Worm (Caenorhabditis elegans): Measurements from ENCODE around the gene taf-8.

Gene taf-8

DNA sequence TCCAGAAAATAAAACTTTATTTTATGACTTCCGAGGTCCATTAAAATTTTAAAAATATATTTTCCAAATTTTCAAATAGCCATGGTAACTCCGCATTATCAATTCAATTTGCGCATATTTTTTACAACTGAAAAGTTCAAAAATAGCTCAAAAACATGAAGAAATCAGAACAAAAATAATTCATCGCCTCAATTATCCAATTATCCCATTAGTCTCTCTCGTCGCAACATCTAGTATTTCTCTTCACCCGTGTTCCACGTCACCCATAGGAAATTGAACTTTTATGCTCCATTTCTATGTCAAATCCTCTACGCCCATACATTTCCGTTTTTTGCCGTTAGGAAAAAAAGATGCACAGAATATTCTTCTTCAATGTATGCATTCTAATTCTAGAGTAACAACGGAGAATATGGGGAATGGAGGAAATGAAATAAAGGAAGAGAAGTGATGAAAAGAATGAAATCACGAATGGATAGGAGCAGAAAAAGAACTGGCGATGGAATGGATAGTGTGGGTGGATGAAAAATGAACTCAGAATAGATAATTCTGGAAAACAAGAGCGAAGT lies 21.0 kb downstream of the taf-8 start:
- TF ChIP-seq pqm-1 (tag; optimal IDR thresholded peaks at IDR 0.05) (no peak), fkh-10 (GFP tag; optimal IDR thresholded peaks at IDR 0.05) (peak; percentile 96), egl-5 (tag; optimal IDR thresholded peaks at IDR 0.05) (no peak)

DNA sequence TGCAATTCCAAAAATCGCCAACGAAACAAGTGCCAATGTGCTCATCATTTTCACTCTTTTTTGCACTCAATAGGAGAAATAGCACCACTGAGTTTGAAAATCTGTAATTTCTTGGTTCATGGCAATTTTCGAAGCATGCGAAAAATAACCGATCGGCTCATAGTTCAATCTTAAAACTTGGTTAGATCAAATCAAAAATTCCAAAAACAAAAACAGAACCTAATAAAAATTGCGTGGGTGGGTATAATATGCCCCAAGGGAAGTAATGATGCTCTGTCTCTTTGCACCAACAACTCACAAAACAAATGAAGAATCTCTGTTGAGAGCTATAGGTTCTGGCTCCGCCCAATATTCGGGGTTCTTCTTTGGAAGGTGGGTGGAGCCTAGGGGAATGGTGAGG lies 22.7 kb downstream of the taf-8 start, which contains the start of gene nlp-11:
Gene nlp-11, minus strand, starts transcription at position 101 of the 400 bp plus-strand sequence.
- TF ChIP-seq ceh-82 (tag; optimal IDR thresholded peaks at IDR 0.05) = no peak
- TF ChIP-seq tbx-2 (tag; optimal IDR thresholded peaks at IDR 0.05) = no peak
- TF ChIP-seq egl-5 (tag; optimal IDR thresholded peaks at IDR 0.05) = no peak
- TF ChIP-seq nhr-25 (tag; optimal IDR thresholded peaks at IDR 0.05) = no peak
- TF ChIP-seq nhr-12 (tag; optimal IDR thresholded peaks at IDR 0.05) = no peak
- no peak for TF ChIP-seq R02D3.7 (tag; optimal IDR thresholded peaks at IDR 0.05)
- no peak for TF ChIP-seq fkh-2 (tag; optimal IDR thresholded peaks at IDR 0.05)
- no peak for TF ChIP-seq egl-27 (tag; optimal IDR thresholded peaks at IDR 0.05)
- no peak for TF ChIP-seq ceh-28 (tag; optimal IDR thresholded peaks at IDR 0.05)
- TF ChIP-seq daf-12 (tag; optimal IDR thresholded peaks at IDR 0.05) = no peak
- no peak for TF ChIP-seq elt-3 (tag; optimal IDR thresholded peaks at IDR 0.05)
- TF ChIP-seq skn-1 (tag; optimal IDR thresholded peaks at IDR 0.05) = no peak
- TF ChIP-seq nhr-67 (tag; optimal IDR thresholded peaks at IDR 0.05) = no peak
- no peak for TF ChIP-seq pqm-1 (tag; optimal IDR thresholded peaks at IDR 0.05)
- TF ChIP-seq eor-1 (tag; optimal IDR thresholded peaks at IDR 0.05) = no peak
- TF ChIP-seq nhr-11 (tag; optimal IDR thresholded peaks at IDR 0.05) = no peak
- no peak for TF ChIP-seq ztf-11 (tag; optimal IDR thresholded peaks at IDR 0.05)
- no peak for TF ChIP-seq nhr-43 (tag; optimal IDR thresholded peaks at IDR 0.05; ENCODE audit: poor library complexity, severe bottlenecking)
- TF ChIP-seq nhr-77 (tag; optimal IDR thresholded peaks at IDR 0.05) = no peak
- no peak for TF ChIP-seq lsy-12 (tag; optimal IDR thresholded peaks at IDR 0.05)

DNA sequence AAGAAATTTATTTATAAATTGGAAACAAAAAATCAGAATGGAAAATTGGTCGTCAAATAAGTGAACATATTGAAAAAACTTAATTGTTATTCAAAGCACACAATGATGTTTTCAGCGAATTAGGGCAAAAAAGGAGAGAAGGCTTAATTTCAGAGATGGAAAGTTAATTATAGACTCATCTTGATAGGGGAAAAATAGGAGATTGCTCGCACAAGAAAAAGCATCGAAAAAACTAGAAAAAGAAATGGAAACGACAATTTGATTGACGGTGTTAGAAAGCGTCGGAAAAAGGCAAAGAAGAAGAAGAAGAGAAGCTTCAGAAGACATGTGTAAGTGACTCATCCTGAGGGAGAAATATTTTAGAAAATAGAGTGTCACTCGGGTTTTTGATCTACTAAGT lies 26.8 kb downstream of the taf-8 start:
- peak; percentile 27 for TF ChIP-seq fkh-10 (GFP tag; optimal IDR thresholded peaks at IDR 0.05)
- TF ChIP-seq zag-1 (tag; optimal IDR thresholded peaks at IDR 0.05) = no peak
- peak; percentile 86 for TF ChIP-seq elt-1 (tag; optimal IDR thresholded peaks at IDR 0.05)
- no peak for TF ChIP-seq ama-1 (optimal IDR thresholded peaks at IDR 0.05)

DNA sequence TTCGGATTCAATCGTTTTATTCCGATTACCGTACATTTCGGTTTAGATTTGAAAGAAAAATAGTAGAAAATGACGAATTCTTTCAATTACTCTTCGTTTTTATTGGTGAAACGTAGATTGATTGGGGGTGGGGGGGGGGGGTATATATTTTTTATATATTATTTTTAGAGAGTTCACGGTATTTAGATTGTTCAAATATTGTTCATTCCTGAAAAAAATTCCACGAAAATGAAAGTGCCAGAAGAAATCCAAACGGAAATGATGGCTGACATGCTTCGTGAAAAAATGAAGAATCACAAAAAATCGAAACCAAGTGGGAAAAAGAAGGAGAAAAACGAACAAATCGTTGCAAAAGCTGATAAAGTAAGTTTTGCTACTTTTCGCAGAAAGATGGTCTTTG lies 31.2 kb downstream of the taf-8 start, which contains the start of the genes Y53C12A.8 and Y53C12A.7:
Gene Y53C12A.8, minus strand, starts transcription at position 101 of the 400 bp plus-strand sequence.
Gene Y53C12A.7, plus strand, starts transcription at position 181 of the 400 bp plus-strand sequence.
- no peak for TF ChIP-seq ztf-11 (tag; optimal IDR thresholded peaks at IDR 0.05)
- TF ChIP-seq daf-12 (tag; optimal IDR thresholded peaks at IDR 0.05) = no peak
- no peak for TF ChIP-seq nhr-43 (tag; optimal IDR thresholded peaks at IDR 0.05; ENCODE audit: poor library complexity, severe bottlenecking)
- no peak for TF ChIP-seq mml-1 (tag; optimal IDR thresholded peaks at IDR 0.05)
- no peak for TF ChIP-seq ceh-28 (tag; optimal IDR thresholded peaks at IDR 0.05)
- TF ChIP-seq nhr-23 (tag; optimal IDR thresholded peaks at IDR 0.05) = no peak
- no peak for TF ChIP-seq nhr-12 (tag; optimal IDR thresholded peaks at IDR 0.05)
- TF ChIP-seq egl-5 (tag; optimal IDR thresholded peaks at IDR 0.05) = no peak
- TF ChIP-seq mdl-1 (tag; optimal IDR thresholded peaks at IDR 0.05) = no peak
- no peak for TF ChIP-seq ZK546.5 (tag; optimal IDR thresholded peaks at IDR 0.05)

DNA sequence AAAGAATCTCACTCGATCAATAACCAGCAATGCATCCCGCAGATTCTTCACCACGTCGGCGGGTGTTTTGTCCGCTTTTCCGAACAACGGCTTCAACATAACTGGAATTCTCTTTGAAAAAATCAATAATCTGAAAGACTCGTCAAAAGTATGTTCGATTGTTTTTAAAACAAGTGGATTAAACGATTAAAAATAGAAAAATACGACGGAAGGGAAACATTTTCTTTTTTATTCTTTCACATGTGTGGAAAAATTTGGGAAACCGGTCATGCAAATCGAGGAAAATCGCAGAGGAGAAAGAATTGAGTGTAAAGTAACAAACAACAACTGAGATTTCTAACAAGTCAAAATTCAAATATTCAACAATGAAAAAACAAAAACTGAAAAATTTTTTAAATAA lies 34.5 kb downstream of the taf-8 start, which contains the start of gene mop-25.2:
Gene mop-25.2, minus strand, starts transcription at position 101 of the 400 bp plus-strand sequence.
- no peak for TF ChIP-seq ztf-11 (tag; optimal IDR thresholded peaks at IDR 0.05)
- TF ChIP-seq ceh-28 (tag; optimal IDR thresholded peaks at IDR 0.05) = peak; percentile 17
- TF ChIP-seq nhr-11 (tag; optimal IDR thresholded peaks at IDR 0.05) = no peak
- no peak for TF ChIP-seq ceh-16 (tag; optimal IDR thresholded peaks at IDR 0.05)
- TF ChIP-seq pqm-1 (tag; optimal IDR thresholded peaks at IDR 0.05) = no peak
- no peak for TF ChIP-seq nhr-67 (tag; optimal IDR thresholded peaks at IDR 0.05)
- TF ChIP-seq sea-2 (GFP tag; optimal IDR thresholded peaks at IDR 0.05) = no peak

DNA sequence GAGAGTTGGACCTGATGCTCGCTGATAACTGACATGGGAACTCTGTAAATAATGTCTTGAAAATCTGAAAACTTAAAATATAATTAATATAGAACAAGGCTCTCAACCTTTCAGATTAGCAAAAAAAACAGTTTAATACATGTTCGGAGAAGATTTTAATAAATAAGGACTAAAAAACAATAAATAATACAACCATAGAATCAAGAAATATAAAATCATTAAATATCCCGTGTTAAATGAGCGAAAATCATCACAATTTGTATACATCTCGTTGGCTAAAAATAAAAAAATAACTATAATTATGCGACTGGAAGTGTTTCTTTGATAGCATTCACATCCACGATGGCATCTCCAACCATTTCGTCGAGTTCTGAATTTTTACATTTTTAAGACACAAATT lies 35.6 kb downstream of the taf-8 start, which contains the start of gene Y53C12A.10:
Gene Y53C12A.10, minus strand, starts transcription at position 101 of the 400 bp plus-strand sequence.
- TF ChIP-seq lin-15B (tag; optimal IDR thresholded peaks at IDR 0.05) = no peak
- no peak for TF ChIP-seq fos-1 (tag; optimal IDR thresholded peaks at IDR 0.05)
- TF ChIP-seq lsy-12 (tag; optimal IDR thresholded peaks at IDR 0.05) = no peak
- TF ChIP-seq ceh-82 (tag; optimal IDR thresholded peaks at IDR 0.05) = no peak
- TF ChIP-seq unc-39 (tag; optimal IDR thresholded peaks at IDR 0.05) = no peak
- TF ChIP-seq lin-39 (tag; optimal IDR thresholded peaks at IDR 0.05) = no peak
- no peak for TF ChIP-seq mdl-1 (tag; optimal IDR thresholded peaks at IDR 0.05)
- no peak for TF ChIP-seq nhr-43 (tag; optimal IDR thresholded peaks at IDR 0.05; ENCODE audit: poor library complexity, severe bottlenecking)
- TF ChIP-seq ceh-16 (tag; optimal IDR thresholded peaks at IDR 0.05) = no peak
- TF ChIP-seq sea-2 (GFP tag; optimal IDR thresholded peaks at IDR 0.05) = no peak
- no peak for TF ChIP-seq ceh-28 (tag; optimal IDR thresholded peaks at IDR 0.05)
- no peak for TF ChIP-seq nfya-1 (tag; optimal IDR thresholded peaks at IDR 0.05; ENCODE audit: insufficient read depth)
- no peak for TF ChIP-seq nhr-12 (tag; optimal IDR thresholded peaks at IDR 0.05)

Measured in whole organism, L3 larva.